Worm (Caenorhabditis elegans) whole organism, mixed stage, embryonic: ENCODE results near the gene W08E12.6.
"Not testable (repeated sequence)": the region's sequence is repeated elsewhere in the genome, so short reads cannot be mapped to it uniquely, and the experiment has no call there.

ENCODE experiments used
- M03D4.4 ChIP-seq: sonication (generic microtip); optimal IDR thresholded peaks from 2 replicates; lab custom pipeline; 2017; ENCODE audit warnings: mild to moderate bottlenecking, missing genetic modification characterization, missing compliant biosample characterization
- blmp-1 ChIP-seq: fragments of 150-350 bp; optimal IDR thresholded peaks from 2 replicates; lab custom pipeline; 2014; ENCODE audit warnings: missing biosample characterization, missing genetic modification characterization
- ceh-39 ChIP-seq: fragments of 150-350 bp; optimal IDR thresholded peaks from 2 replicates; lab custom pipeline; 2014; ENCODE audit warnings: missing biosample characterization, missing genetic modification characterization
- ceh-43 ChIP-seq: fragments of 200-800 bp; sonication (Bioruptor generic); optimal IDR thresholded peaks from 2 replicates; lab custom pipeline; 2018; ENCODE audit warnings: mild to moderate bottlenecking, missing genetic modification characterization, moderate library complexity, missing compliant biosample characterization
- ceh-83 ChIP-seq: fragments of 200-800 bp; sonication (Bioruptor generic); optimal IDR thresholded peaks from 2 replicates; lab custom pipeline; 2018; ENCODE audit warnings: mild to moderate bottlenecking, missing genetic modification characterization, missing compliant biosample characterization
- ces-1 ChIP-seq: fragments of 150-350 bp; optimal IDR thresholded peaks from 2 replicates; lab custom pipeline; 2014; ENCODE audit warnings: missing biosample characterization, missing genetic modification reagents, missing genetic modification characterization
- cnd-1 ChIP-seq: fragments of 200-800 bp; sonication (Bioruptor generic); optimal IDR thresholded peaks from 2 replicates; lab custom pipeline; 2018; ENCODE audit warnings: mild to moderate bottlenecking, missing genetic modification characterization, missing compliant biosample characterization
- drap-1 ChIP-seq: fragments of 200-800 bp; sonication (Bioruptor generic); optimal IDR thresholded peaks from 3 replicates; lab custom pipeline; 2018; ENCODE audit warnings: mild to moderate bottlenecking, missing genetic modification characterization, missing compliant biosample characterization
- elt-1 ChIP-seq: sonication (generic microtip); optimal IDR thresholded peaks from 2 replicates; lab custom pipeline; 2017; ENCODE audit warnings: missing genetic modification characterization, mild to moderate bottlenecking, missing compliant biosample characterization, antibody characterized with exemption, moderate library complexity, borderline replicate concordance; ENCODE audit not compliant: insufficient read depth
- elt-3 ChIP-seq: fragments of 150-350 bp; optimal IDR thresholded peaks from 2 replicates; lab custom pipeline; 2014; ENCODE audit warnings: missing biosample characterization, missing genetic modification characterization
- ham-2 ChIP-seq: fragments of 200-800 bp; sonication (Bioruptor generic); optimal IDR thresholded peaks from 2 replicates; lab custom pipeline; 2018; ENCODE audit warnings: mild to moderate bottlenecking, missing genetic modification characterization, missing compliant biosample characterization
- hlh-1 ChIP-seq: fragments of 150-350 bp; optimal IDR thresholded peaks from 2 replicates; lab custom pipeline; 2014; ENCODE audit warnings: missing biosample characterization, missing genetic modification reagents, missing genetic modification characterization
- lin-13 ChIP-seq: fragments of 150-350 bp; optimal IDR thresholded peaks from 2 replicates; lab custom pipeline; 2014; ENCODE audit warnings: missing biosample characterization, missing genetic modification characterization
- lin-32 ChIP-seq: fragments of 200-800 bp; sonication (Bioruptor generic); optimal IDR thresholded peaks from 2 replicates; lab custom pipeline; 2018; ENCODE audit warnings: mild to moderate bottlenecking, missing genetic modification characterization, missing compliant biosample characterization
- lsy-2 ChIP-seq: fragments of 150-350 bp; optimal IDR thresholded peaks from 2 replicates; lab custom pipeline; 2014; ENCODE audit warnings: missing biosample characterization, missing genetic modification characterization
- mab-5 ChIP-seq: fragments of 150-350 bp; optimal IDR thresholded peaks from 2 replicates; lab custom pipeline; 2014; ENCODE audit warnings: missing biosample characterization, missing genetic modification characterization
- mep-1 ChIP-seq: fragments of 150-350 bp; optimal IDR thresholded peaks from 2 replicates; lab custom pipeline; 2017; ENCODE audit warnings: missing biosample characterization, missing genetic modification reagents, missing genetic modification characterization, inconsistent platforms
- mls-2 ChIP-seq: sonication (generic microtip); optimal IDR thresholded peaks from 2 replicates; lab custom pipeline; 2016; ENCODE audit warnings: mild to moderate bottlenecking, missing genetic modification characterization, moderate library complexity, missing compliant biosample characterization
- nhr-12 ChIP-seq: fragments of 150-350 bp; optimal IDR thresholded peaks from 2 replicates; lab custom pipeline; 2014; ENCODE audit warnings: missing biosample characterization, missing genetic modification characterization
- nhr-237 ChIP-seq: fragments of 150-350 bp; optimal IDR thresholded peaks from 2 replicates; lab custom pipeline; 2014; ENCODE audit warnings: missing biosample characterization, missing genetic modification characterization
- nhr-28 ChIP-seq: fragments of 150-350 bp; optimal IDR thresholded peaks from 2 replicates; lab custom pipeline; 2014; ENCODE audit warnings: missing biosample characterization, missing genetic modification characterization
- nhr-76 ChIP-seq: sonication (generic microtip); optimal IDR thresholded peaks from 2 replicates; lab custom pipeline; 2017; ENCODE audit warnings: missing biosample characterization, missing genetic modification characterization
- pha-4 ChIP-seq: fragments of 150-350 bp; optimal IDR thresholded peaks from 2 replicates; lab custom pipeline; 2018; ENCODE audit warnings: missing biosample characterization, missing genetic modification reagents, missing genetic modification characterization
- sem-2 ChIP-seq: fragments of 200-800 bp; sonication (Bioruptor generic); optimal IDR thresholded peaks from 2 replicates; lab custom pipeline; 2018; ENCODE audit warnings: mild to moderate bottlenecking, missing genetic modification characterization, missing compliant biosample characterization
- snpc-4 ChIP-seq: fragments of 150-350 bp; optimal IDR thresholded peaks from 2 replicates; lab custom pipeline; 2014; ENCODE audit warnings: missing biosample characterization, missing genetic modification characterization
- sptf-1 ChIP-seq: sonication (generic microtip); optimal IDR thresholded peaks from 2 replicates; lab custom pipeline; 2017; ENCODE audit warnings: mild to moderate bottlenecking, missing genetic modification characterization, moderate library complexity, missing compliant biosample characterization
- tbx-8 ChIP-seq: fragments of 200-800 bp; sonication (Bioruptor generic); optimal IDR thresholded peaks from 2 replicates; lab custom pipeline; 2018; ENCODE audit warnings: mild to moderate bottlenecking, missing genetic modification characterization, moderate library complexity, missing compliant biosample characterization
- unc-120 ChIP-seq: sonication (generic microtip); optimal IDR thresholded peaks from 2 replicates; lab custom pipeline; 2017; ENCODE audit warnings: missing genetic modification characterization, missing compliant biosample characterization; ENCODE audit not compliant: poor library complexity, severe bottlenecking
- unc-62 ChIP-seq: fragments of 150-350 bp; optimal IDR thresholded peaks from 2 replicates; lab custom pipeline; 2014; ENCODE audit warnings: missing biosample characterization, missing genetic modification reagents, missing genetic modification characterization
- zip-8 ChIP-seq: fragments of 150-350 bp; optimal IDR thresholded peaks from 2 replicates; lab custom pipeline; 2014; ENCODE audit warnings: missing biosample characterization, missing genetic modification characterization
- ztf-11 ChIP-seq: fragments of 150-350 bp; optimal IDR thresholded peaks from 2 replicates; lab custom pipeline; 2014; ENCODE audit warnings: missing biosample characterization, missing genetic modification characterization

Gene W08E12.6

DNA sequence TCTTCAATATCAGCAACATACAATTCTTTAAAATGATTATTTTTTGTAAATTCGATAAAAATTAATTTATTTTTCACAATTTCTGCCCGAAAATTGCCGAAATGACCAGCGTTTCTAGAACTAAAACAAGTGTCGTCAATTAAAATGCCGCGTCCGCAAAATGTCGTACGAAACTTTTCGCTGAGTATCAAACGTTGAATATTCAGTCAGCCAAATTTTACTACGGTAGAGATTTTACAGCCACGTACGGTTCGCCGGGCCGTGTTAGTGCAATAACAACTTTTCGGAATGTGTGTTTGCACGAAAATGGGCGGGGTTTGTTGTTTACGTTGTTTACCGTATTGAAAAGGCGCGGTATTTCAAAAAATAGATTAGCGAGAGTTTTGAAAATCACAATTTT is 14.9 kb downstream of the W08E12.6 start:
- peak; percentile 85 for TF ChIP-seq lsy-2

DNA sequence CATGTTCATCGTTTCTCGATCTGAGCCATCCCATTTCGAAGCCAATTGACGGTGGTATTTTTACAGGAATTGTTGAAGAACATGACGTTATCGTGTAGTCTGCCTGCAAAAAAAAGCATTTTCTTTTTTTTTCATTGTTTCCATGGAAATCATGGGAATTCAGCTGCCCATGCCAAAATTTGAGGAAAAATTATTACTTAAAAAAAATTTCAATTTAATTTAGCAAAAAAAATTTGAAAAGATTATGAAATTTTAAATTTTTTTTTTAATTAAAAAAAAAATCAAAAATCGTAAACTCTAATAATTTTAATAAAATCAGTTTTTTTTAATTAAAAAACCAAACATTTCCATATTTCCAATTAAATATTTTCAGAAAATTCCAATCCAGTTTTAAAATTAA is 33.4 kb downstream of the W08E12.6 start, which contains the start of gene F42A6.5:
Gene F42A6.5, minus strand, starts transcription at position 101 of the 400 bp plus-strand sequence.
- TF ChIP-seq blmp-1 (tag; lab: Kevin White, UChicago); ham-2 (GFP tag; lab: Kevin White, UChicago); sem-2 (GFP tag; lab: Kevin White, UChicago): not testable (repeated sequence)

ce11 chrIV:3336585-3336984 is 38.2 kb downstream of the W08E12.6 start, which contains the start of gene F42A6.6:
TSS of gene F42A6.6 (minus strand) at chrIV:3336873.
- peak; percentile 13 for TF ChIP-seq cnd-1
- peak; percentile 65 for TF ChIP-seq ceh-83 (GFP tag; lab: Kevin White, UChicago)
- no peak for TF ChIP-seq ztf-11 (tag; lab: Kevin White, UChicago)
- TF ChIP-seq M03D4.4 (tag; lab: Kevin White, UChicago): peak; percentile 35
- no peak for TF ChIP-seq snpc-4 (tag; lab: Kevin White, UChicago)
- no peak for TF ChIP-seq elt-3
- TF ChIP-seq nhr-237 (tag; lab: Kevin White, UChicago): no peak
- TF ChIP-seq ceh-43 (GFP tag; lab: Kevin White, UChicago): no peak
- TF ChIP-seq, all 35 proteins: peak for 3

DNA sequence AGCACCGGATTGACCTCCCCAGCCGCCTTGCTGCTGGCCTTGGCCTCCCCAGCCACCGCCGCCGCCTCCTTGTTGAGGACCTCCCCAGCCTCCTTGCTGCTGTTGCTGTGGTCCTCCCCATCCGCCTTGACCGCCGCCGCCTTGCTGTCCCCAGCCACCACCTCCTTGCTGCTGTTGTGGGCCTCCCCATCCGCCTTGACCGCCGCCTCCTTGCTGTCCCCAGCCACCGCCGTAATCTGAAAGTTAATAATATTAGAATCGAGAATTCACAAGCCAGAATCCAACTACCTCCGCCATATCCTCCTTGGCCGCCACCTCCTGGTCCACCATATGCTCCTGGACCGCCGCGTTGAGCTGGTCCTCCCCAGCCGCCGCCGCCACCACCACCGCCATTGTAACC is 38.9 kb downstream of the W08E12.6 start:
- TF ChIP-seq sptf-1 (tag; lab: Kevin White, UChicago): peak; percentile 65
- peak; percentile 10 for TF ChIP-seq ceh-43 (GFP tag; lab: Kevin White, UChicago)
- TF ChIP-seq blmp-1 (tag; lab: Kevin White, UChicago): no peak
- peak; percentile 66 for TF ChIP-seq ceh-83 (GFP tag; lab: Kevin White, UChicago)
- peak; percentile 46 for TF ChIP-seq cnd-1
- TF ChIP-seq nhr-28 (tag; lab: Kevin White, UChicago): no peak
- peak; percentile 36 for TF ChIP-seq drap-1 (GFP tag; lab: Kevin White, UChicago)
- peak; percentile 51 for TF ChIP-seq mls-2 (tag; lab: Kevin White, UChicago)
- TF ChIP-seq sem-2 (GFP tag; lab: Kevin White, UChicago): peak; percentile 22

DNA sequence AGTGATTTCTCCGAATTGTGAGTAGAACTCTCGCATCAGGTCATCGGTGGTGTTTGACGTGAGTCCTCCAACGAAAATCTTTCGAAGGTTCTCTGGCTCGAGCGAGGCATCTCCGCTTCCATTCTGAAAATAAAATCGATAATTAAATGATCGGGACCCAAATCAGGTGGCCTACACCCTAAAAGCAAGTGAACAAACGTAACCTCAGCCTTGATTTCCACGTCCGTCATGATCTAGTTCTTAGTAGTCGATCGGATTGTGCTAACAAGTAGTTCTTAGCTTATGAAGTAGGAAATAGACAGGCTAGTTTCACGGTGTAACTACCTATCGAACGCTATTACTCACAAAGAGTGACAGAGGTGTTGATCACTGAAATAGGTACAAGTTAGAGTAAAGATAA is 39.8 kb downstream of the W08E12.6 start:
- TF ChIP-seq tbx-8 (GFP tag; lab: Kevin White, UChicago) (no peak), ceh-39 (tag; lab: Kevin White, UChicago) (no peak), sptf-1 (tag; lab: Kevin White, UChicago) (no peak), nhr-237 (tag; lab: Kevin White, UChicago) (no peak), nhr-76 (no peak), zip-8 (tag; lab: Kevin White, UChicago) (no peak), blmp-1 (tag; lab: Kevin White, UChicago) (no peak), nhr-12 (no peak), mls-2 (tag; lab: Kevin White, UChicago) (no peak), ceh-83 (GFP tag; lab: Kevin White, UChicago) (no peak), unc-120 (tag; lab: Kevin White, UChicago) (no peak), ham-2 (GFP tag; lab: Kevin White, UChicago) (no peak), lin-32 (no peak), elt-1 (tag; lab: Kevin White, UChicago) (no peak), hlh-1 (no peak), ceh-43 (GFP tag; lab: Kevin White, UChicago) (no peak), cnd-1 (no peak)

ce11 chrIV:3338676-3339075 is 40.3 kb downstream of the W08E12.6 start, which contains the start of gene hrpa-1:
TSS of gene hrpa-1 (minus strand) at chrIV:3338867.
- TF ChIP-seq sptf-1 (tag; lab: Kevin White, UChicago) (peak; percentile 50), nhr-237 (tag; lab: Kevin White, UChicago) (peak; percentile 83), nhr-76 (no peak), unc-62 (no peak), hlh-1 (peak; percentile 63), ces-1 (GFP tag; lab: Kevin White, UChicago) (peak; percentile 86), elt-3 (peak; percentile 27), mep-1 (tag; lab: Kevin White, UChicago) (peak; percentile 97), ceh-83 (GFP tag; lab: Kevin White, UChicago) (no peak), mab-5 (peak; percentile 4), lin-13 (peak; percentile 86), nhr-28 (tag; lab: Kevin White, UChicago) (no peak), lsy-2 (peak; percentile 88), ztf-11 (tag; lab: Kevin White, UChicago) (peak; percentile 5), pha-4 (tag; lab: Kevin White, UChicago) (peak; percentile 70), ceh-39 (tag; lab: Kevin White, UChicago) (peak; percentile 89)
- TF ChIP-seq, all 35 proteins: peak for 12
